Fruit fly (Drosophila melanogaster): ENCODE measurements around the gene CG7742.

- TF ChIP-seq Vsx2 (GFP tag; optimal IDR thresholded peaks at IDR 0.05; ENCODE audit: partially characterized antibody), result peak; percentile 39
- no peak for TF ChIP-seq br (GFP tag; optimal IDR thresholded peaks at IDR 0.05)
- no peak for TF ChIP-seq usp (GFP tag; optimal IDR thresholded peaks at IDR 0.05)
- no peak for TF ChIP-seq GATAd (GFP tag; optimal IDR thresholded peaks at IDR 0.05)
- TF ChIP-seq CG9705 (GFP tag; optimal IDR thresholded peaks at IDR 0.05), result no peak
- no peak for TF ChIP-seq dl (GFP tag; optimal IDR thresholded peaks at IDR 0.05; ENCODE audit: insufficient read depth in 1 of 2, partially characterized antibody in 2 of 2)
- TF ChIP-seq OdsH (GFP tag; optimal IDR thresholded peaks at IDR 0.05), result no peak
These were observed 19.2 kb downstream of the CG7742 start for dm6 chr2L:5195639-5196038.
